Worm (Caenorhabditis elegans): Measurements from ENCODE around the gene B0280.7.

DNA sequence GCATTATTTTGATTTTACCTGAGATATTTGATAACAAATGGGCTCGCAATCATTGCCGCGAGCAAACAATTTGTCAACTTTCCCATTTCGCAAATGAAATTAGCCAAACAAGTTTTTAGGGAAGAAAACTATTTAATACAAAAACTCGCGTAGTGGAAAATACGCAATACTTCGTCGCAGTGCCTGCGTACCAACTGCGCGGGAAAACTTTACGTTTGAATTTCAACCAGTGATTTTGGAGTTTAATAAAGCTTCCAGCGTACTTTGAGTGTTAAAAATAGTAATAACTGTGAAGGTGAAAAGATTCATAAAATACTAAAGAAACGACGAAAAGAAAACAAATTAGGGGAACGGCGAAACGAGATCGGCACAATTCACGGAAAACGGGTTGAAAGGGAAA is 26.8 kb downstream of the B0280.7 start, which contains the start of gene tofu-7:
- TF ChIP-seq ref-1 (GFP tag; conservative IDR thresholded peaks at IDR 0.05) (no peak), klf-2 (GFP tag; conservative IDR thresholded peaks at IDR 0.05) (no peak), ztf-23 (GFP tag; IDR thresholded peaks at IDR 0.05) (no peak)
